Fruit fly (Drosophila melanogaster) whole organism, embryonic: ENCODE measurements around the gene TpnC25D.

Experiments used
- Adf1 ChIP-seq: fragments of 200-800 bp; sonication (Bioruptor generic); IDR thresholded peaks from 2 replicates; pipeline ENCODE4 v1.3.6; 2022; ENCODE audit warnings: missing biosample characterization, missing genetic modification characterization
- Blimp-1 ChIP-seq: fragments of 200-800 bp; sonication (Bioruptor generic); optimal IDR thresholded peaks from 3 replicates; lab custom pipeline; 2018; ENCODE audit warnings: missing biosample characterization, missing genetic modification characterization, mild to moderate bottlenecking, moderate library complexity, missing genetic modification reagents
- CG10321 ChIP-seq: fragments of 200-800 bp; sonication (Bioruptor generic); IDR thresholded peaks from 2 replicates; pipeline ENCODE4 v1.3.6; 2022; ENCODE audit warnings: missing biosample characterization, missing genetic modification characterization
- CG10959 ChIP-seq: fragments of 200-800 bp; sonication (Bioruptor generic); IDR thresholded peaks from 2 replicates; pipeline ENCODE4 v1.3.6; 2022; ENCODE audit warnings: missing biosample characterization, missing genetic modification characterization
- CG12071 ChIP-seq: fragments of 200-800 bp; sonication (Bioruptor generic); optimal IDR thresholded peaks from 3 replicates; lab custom pipeline; 2018; ENCODE audit warnings: missing biosample characterization, mild to moderate bottlenecking, missing genetic modification characterization
- CG12744 ChIP-seq: fragments of 200-800 bp; sonication (Bioruptor generic); optimal IDR thresholded peaks from 2 replicates; lab custom pipeline; 2016; ENCODE audit warnings: missing biosample characterization, missing genetic modification characterization
- CG17361 ChIP-seq: fragments of 200-800 bp; sonication (Bioruptor generic); IDR thresholded peaks from 3 replicates; pipeline ENCODE4 v1.3.6; 2022; ENCODE audit warnings: missing biosample characterization, missing genetic modification characterization
- CG17829 ChIP-seq: fragments of 200-800 bp; optimal IDR thresholded peaks from 2 replicates; lab custom pipeline; 2019; ENCODE audit warnings: missing biosample characterization, mild to moderate bottlenecking, missing genetic modification characterization, moderate library complexity
- CG33557 ChIP-seq: fragments of 200-800 bp; sonication (Bioruptor generic); optimal IDR thresholded peaks from 2 replicates; lab custom pipeline; 2019; ENCODE audit warnings: missing biosample characterization, mild to moderate bottlenecking, missing genetic modification characterization, moderate library complexity
- CG6254 ChIP-seq: fragments of 200-800 bp; sonication (Bioruptor generic); optimal IDR thresholded peaks from 3 replicates; lab custom pipeline; 2017; ENCODE audit warnings: mild to moderate bottlenecking, missing biosample characterization, missing genetic modification reagents, missing genetic modification characterization
- CG8388 ChIP-seq: fragments of 200-800 bp; sonication (Bioruptor generic); optimal IDR thresholded peaks from 2 replicates; lab custom pipeline; 2019; ENCODE audit warnings: missing biosample characterization, mild to moderate bottlenecking, missing genetic modification characterization, moderate library complexity
- CoRest ChIP-seq: fragments of 200-800 bp; sonication (Bioruptor generic); optimal IDR thresholded peaks from 3 replicates; lab custom pipeline; 2018; ENCODE audit warnings: missing biosample characterization, mild to moderate bottlenecking, missing genetic modification characterization, moderate library complexity
- Dek ChIP-seq: fragments of 200-800 bp; sonication (Bioruptor generic); optimal IDR thresholded peaks from 3 replicates; lab custom pipeline; 2019; ENCODE audit warnings: missing biosample characterization, mild to moderate bottlenecking, missing genetic modification characterization, moderate library complexity
- Dll ChIP-seq: fragments of 200-800 bp; sonication (Bioruptor generic); IDR thresholded peaks from 4 replicates; pipeline ENCODE4 v1.3.6; 2022; ENCODE audit warnings: missing biosample characterization, missing genetic modification characterization; ENCODE audit not compliant: partially characterized antibody
- NfI ChIP-seq: fragments of 200-800 bp; sonication (Bioruptor generic); optimal IDR thresholded peaks from 3 replicates; lab custom pipeline; 2018; ENCODE audit warnings: missing biosample characterization, mild to moderate bottlenecking, missing genetic modification characterization, moderate library complexity
- Rfx ChIP-seq: fragments of 200-800 bp; sonication (Bioruptor generic); IDR thresholded peaks from 2 replicates; pipeline ENCODE4 v1.3.6; 2022; ENCODE audit warnings: missing biosample characterization, missing genetic modification characterization
- Vsx1 ChIP-seq: fragments of 200-800 bp; sonication (Bioruptor generic); optimal IDR thresholded peaks from 2 replicates; lab custom pipeline; 2017; ENCODE audit warnings: missing biosample characterization, mild to moderate bottlenecking, missing genetic modification characterization, missing genetic modification reagents
- Xbp1 ChIP-seq: fragments of 200-800 bp; sonication (Bioruptor generic); optimal IDR thresholded peaks from 3 replicates; lab custom pipeline; 2016; ENCODE audit warnings: missing biosample characterization, mild to moderate bottlenecking, missing genetic modification characterization
- bsh ChIP-seq, 2 experiments: fragments of 200-800 bp; sonication (Bioruptor generic); optimal IDR thresholded peaks; 2 replicates each; lab custom pipeline; 2017 to 2018; ENCODE audit warnings: mild to moderate bottlenecking in 2 of 2, missing biosample characterization in 2 of 2, missing genetic modification characterization in 2 of 2, moderate library complexity in 1 of 2
- chinmo ChIP-seq: fragments of 200-800 bp; sonication (Bioruptor generic); IDR thresholded peaks from 4 replicates; pipeline ENCODE4 v1.3.6; 2022; ENCODE audit warnings: missing biosample characterization, missing genetic modification characterization; ENCODE audit not compliant: partially characterized antibody
- dm ChIP-seq: fragments of 200-800 bp; sonication (Bioruptor generic); optimal IDR thresholded peaks from 3 replicates; lab custom pipeline; 2016; ENCODE audit warnings: missing biosample characterization, missing genetic modification characterization
- exex ChIP-seq: fragments of 200-800 bp; sonication (Bioruptor generic); optimal IDR thresholded peaks from 4 replicates; lab custom pipeline; 2018; ENCODE audit warnings: missing biosample characterization, mild to moderate bottlenecking, missing genetic modification characterization, moderate library complexity
- ind ChIP-seq: fragments of 200-800 bp; sonication (Bioruptor generic); optimal IDR thresholded peaks from 3 replicates; lab custom pipeline; 2016; ENCODE audit warnings: missing biosample characterization, missing genetic modification characterization
- lab ChIP-seq: fragments of 200-800 bp; sonication (Bioruptor generic); optimal IDR thresholded peaks from 3 replicates; lab custom pipeline; 2017; ENCODE audit warnings: missing biosample characterization, missing genetic modification characterization, mild to moderate bottlenecking, moderate library complexity, missing genetic modification reagents
- lilli ChIP-seq: fragments of 200-800 bp; sonication (Bioruptor generic); optimal IDR thresholded peaks from 3 replicates; lab custom pipeline; 2016; ENCODE audit warnings: missing biosample characterization, missing genetic modification characterization
- luna ChIP-seq: fragments of 200-800 bp; sonication (Bioruptor generic); optimal IDR thresholded peaks from 2 replicates; lab custom pipeline; 2016; ENCODE audit warnings: missing biosample characterization, missing genetic modification characterization
- nmo ChIP-seq: fragments of 200-800 bp; sonication (Bioruptor generic); optimal IDR thresholded peaks from 2 replicates; lab custom pipeline; 2018; ENCODE audit warnings: missing biosample characterization, mild to moderate bottlenecking, missing genetic modification characterization, moderate library complexity
- sens ChIP-seq: fragments of 200-800 bp; sonication (Bioruptor generic); peaks from one replicate; lab custom pipeline; 2016; ENCODE audit warnings: missing biosample characterization, missing genetic modification characterization
- sna ChIP-seq: fragments of 200-800 bp; sonication (Bioruptor generic); IDR thresholded peaks from 2 replicates; pipeline ENCODE4 v1.3.6; 2022; ENCODE audit warnings: missing biosample characterization, missing genetic modification characterization; ENCODE audit not compliant: partially characterized antibody

TpnC25D gene

dm6 chr2L:5261223-5261984 is 44.9 kb downstream of the TpnC25D start (continued):
- TF ChIP-seq Vsx1 (GFP tag; lab: Kevin White, UChicago) (no peak), luna (no peak), CG6254 (GFP tag; lab: Kevin White, UChicago) (peak; percentile 30), Xbp1 (peak; percentile 28), nmo (GFP tag; lab: Kevin White, UChicago) (peak; percentile 30), CoRest (tag; lab: Kevin White, UChicago) (peak; percentile 7), CG17361 (peak; percentile 52; the same call in 1 of the 3 replicates), CG33557 (GFP tag; lab: Kevin White, UChicago) (no peak), CG17829 (tag; lab: Kevin White, UChicago) (peak; percentile 30), CG8388 (peak; percentile 9), NfI (peak; percentile 16), chinmo (0 out of 4 replicates have a peak, but pooled peaks have one; percentile 23), ind (peak; percentile 12), Adf1 (GFP tag; lab: Robert Waterston, UW) (no peak), Dll (0 out of 4 replicates have a peak, but pooled peaks have one; percentile 20), lilli (GFP tag; lab: Kevin White, UChicago) (peak; percentile 18), bsh (GFP tag; optimal IDR thresholded peaks at IDR 0.05; lab: Kevin White, UChicago) (peak; percentile 66 to 75)

dm6 chr2L:5263343-5264051 is 47.0 kb downstream of the TpnC25D start, which contains the start of gene Cyp4ac1:
Gene Cyp4ac1, plus strand, starts transcription at chr2L:5264001.
- TF ChIP-seq exex (tag; lab: Kevin White, UChicago) (peak; percentile 78), sens (peak; percentile 13), sna (GFP tag; lab: Robert Waterston, UW) (no peak), lab (GFP tag; lab: Kevin White, UChicago) (peak; percentile 53)

dm6 chr2L:5264157-5264556 is 47.7 kb downstream of the TpnC25D start:
- TF ChIP-seq CG12071 (GFP tag; lab: Kevin White, UChicago): no peak
- TF ChIP-seq Rfx (GFP tag; lab: Robert Waterston, UW): no peak
- TF ChIP-seq Adf1 (GFP tag; lab: Robert Waterston, UW): no peak
- no peak for TF ChIP-seq dm
- TF ChIP-seq CG12744: no peak

- TF ChIP-seq CG10959 (GFP tag; lab: Robert Waterston, UW): no peak
- TF ChIP-seq CG10321: no peak
- TF ChIP-seq, all 482 proteins: peak for 0
These were observed 49.6 kb downstream of the TpnC25D start, which contains the start of gene Cyp4ac2 for dm6 chr2L:5266092-5266491. Gene Cyp4ac2, plus strand, starts transcription at chr2L:5266392.

dm6 chr2L:5268198-5268597 is 51.7 kb downstream of the TpnC25D start, which contains the start of gene Cyp4ac3:
Gene Cyp4ac3, plus strand, starts transcription at chr2L:5268498.
- TF ChIP-seq Dek (tag; lab: Kevin White, UChicago) (no peak), Blimp-1 (GFP tag; lab: Kevin White, UChicago) (peak; percentile 41)
